Fruit fly (Drosophila melanogaster) whole organism, wandering third instar larva: ENCODE measurements around the gene CG6028.

Source experiments
- CG32264 ChIP-seq: fragments of 200-800 bp; sonication (Bioruptor generic); optimal IDR thresholded peaks from 2 replicates; lab custom pipeline; 2016; ENCODE audit warnings: missing biosample characterization, missing genetic modification characterization
- CG9705 ChIP-seq: fragments of 200-800 bp; sonication (Bioruptor generic); optimal IDR thresholded peaks from 2 replicates; lab custom pipeline; 2018; ENCODE audit warnings: missing biosample characterization, mild to moderate bottlenecking, missing genetic modification characterization
- CrebA ChIP-seq: fragments of 200-800 bp; sonication (Bioruptor generic); optimal IDR thresholded peaks from 2 replicates; lab custom pipeline; 2016; ENCODE audit warnings: missing biosample characterization, mild to moderate bottlenecking, missing genetic modification characterization, borderline replicate concordance
- Dfd ChIP-seq: fragments of >200 bp; optimal IDR thresholded peaks from 2 replicates; lab custom pipeline; 2017; ENCODE audit warnings: missing biosample characterization, missing genetic modification characterization
- Dif ChIP-seq: fragments of 200-275, 200-300 bp; sonication (Bioruptor generic); optimal IDR thresholded peaks from 2 replicates; lab custom pipeline; 2018; ENCODE audit warnings: missing biosample characterization, missing genetic modification characterization; ENCODE audit not compliant: partially characterized antibody
- GATAd ChIP-seq: sonication (Bioruptor generic); optimal IDR thresholded peaks from 2 replicates; lab custom pipeline; 2016; ENCODE audit warnings: missing biosample characterization, missing genetic modification characterization
- HLH106 ChIP-seq: fragments of 200-800 bp; optimal IDR thresholded peaks from 3 replicates; lab custom pipeline; 2019; ENCODE audit warnings: missing biosample characterization, mild to moderate bottlenecking, missing genetic modification characterization, moderate library complexity
- Hnf4 ChIP-seq: fragments of 200-800 bp; sonication (Bioruptor generic); optimal IDR thresholded peaks from 2 replicates; lab custom pipeline; 2016; ENCODE audit warnings: missing biosample characterization, mild to moderate bottlenecking, missing genetic modification characterization
- Hr78 ChIP-seq: fragments of >200 bp; optimal IDR thresholded peaks from 2 replicates; lab custom pipeline; 2017; ENCODE audit warnings: missing biosample characterization, missing genetic modification characterization
- Hr83 ChIP-seq: fragments of 200-300 bp; sonication (Bioruptor generic); optimal IDR thresholded peaks from 2 replicates; lab custom pipeline; 2016; ENCODE audit warnings: missing biosample characterization, mild to moderate bottlenecking, missing genetic modification characterization, moderate library complexity; ENCODE audit not compliant: poor library complexity, severe bottlenecking
- Jra ChIP-seq: sonication (Bioruptor generic); optimal IDR thresholded peaks from 2 replicates; lab custom pipeline; 2016; ENCODE audit warnings: missing biosample characterization, missing genetic modification characterization
- Mio ChIP-seq: sonication (Bioruptor generic); optimal IDR thresholded peaks from 2 replicates; lab custom pipeline; 2016; ENCODE audit warnings: missing biosample characterization, missing genetic modification characterization
- Myc ChIP-seq: fragments of >200 bp; optimal IDR thresholded peaks from 2 replicates; lab custom pipeline; 2017
- N ChIP-seq: fragments of >200 bp; optimal IDR thresholded peaks from 2 replicates; lab custom pipeline; 2018; ENCODE audit warnings: missing biosample characterization, missing external identifiers, missing genetic modification characterization
- OdsH ChIP-seq: fragments of 200-800 bp; sonication (Bioruptor generic); optimal IDR thresholded peaks from 2 replicates; lab custom pipeline; 2016; ENCODE audit warnings: missing biosample characterization, mild to moderate bottlenecking, missing genetic modification characterization
- Rel ChIP-seq, 2 experiments: fragments of 200-800 bp; sonication (Bioruptor generic) in 1 of 2; optimal IDR thresholded peaks; 2 replicates in 1 of 2; 3 replicates in 1 of 2; lab custom pipeline; 2016 to 2019; ENCODE audit warnings: mild to moderate bottlenecking in 2 of 2, missing biosample characterization in 2 of 2, missing genetic modification characterization in 2 of 2, moderate library complexity in 1 of 2
- Sp1 ChIP-seq: fragments of 200-800 bp; sonication (Bioruptor generic); optimal IDR thresholded peaks from 3 replicates; lab custom pipeline; 2019; ENCODE audit warnings: missing biosample characterization, mild to moderate bottlenecking, missing genetic modification characterization, moderate library complexity
- Vsx2 ChIP-seq: fragments of 200-300, 225-300 bp; sonication (Bioruptor generic); optimal IDR thresholded peaks from 2 replicates; lab custom pipeline; 2018; ENCODE audit warnings: missing biosample characterization, missing genetic modification characterization; ENCODE audit not compliant: partially characterized antibody
- br ChIP-seq: fragments of 200-800 bp; sonication (Bioruptor generic); optimal IDR thresholded peaks from 2 replicates; lab custom pipeline; 2016; ENCODE audit warnings: missing biosample characterization, missing genetic modification characterization
- brk ChIP-seq: fragments of 200-800 bp; sonication (Bioruptor generic); optimal IDR thresholded peaks from 2 replicates; lab custom pipeline; 2016; ENCODE audit warnings: missing biosample characterization, mild to moderate bottlenecking, missing genetic modification characterization
- dl ChIP-seq, 2 experiments: fragments of 175-275, 200-275 bp in 1 of 2; fragments of 200-275 bp in 1 of 2; sonication (Bioruptor generic); optimal IDR thresholded peaks; lab custom pipeline; 2018; ENCODE audit warnings: mild to moderate bottlenecking in 2 of 2, missing biosample characterization in 2 of 2, missing genetic modification characterization in 2 of 2, moderate library complexity in 2 of 2; ENCODE audit not compliant: partially characterized antibody in 2 of 2, insufficient read depth in 1 of 2
- dsf ChIP-seq: sonication (Bioruptor generic); optimal IDR thresholded peaks from 2 replicates; lab custom pipeline; 2016; ENCODE audit warnings: missing biosample characterization, missing genetic modification characterization, borderline replicate concordance
- ey ChIP-seq: fragments of 200-800 bp; sonication (Bioruptor generic); optimal IDR thresholded peaks from 2 replicates; lab custom pipeline; 2016; ENCODE audit warnings: missing biosample characterization, missing genetic modification characterization
- foxo ChIP-seq, 2 experiments: fragments of 200-800 bp; sonication (Bioruptor generic); optimal IDR thresholded peaks; 2 replicates in 1 of 2; 3 replicates in 1 of 2; lab custom pipeline; 2016 to 2017; ENCODE audit warnings: missing biosample characterization in 2 of 2, missing genetic modification characterization in 2 of 2
- fru ChIP-seq: fragments of 200-800 bp; sonication (Bioruptor generic); optimal IDR thresholded peaks from 3 replicates; lab custom pipeline; 2016; ENCODE audit warnings: missing biosample characterization, mild to moderate bottlenecking, missing genetic modification characterization
- h ChIP-seq: fragments of 200-800 bp; sonication (Bioruptor generic); optimal IDR thresholded peaks from 3 replicates; lab custom pipeline; 2016; ENCODE audit warnings: missing biosample characterization, mild to moderate bottlenecking, missing genetic modification characterization
- jim ChIP-seq: fragments of 175-275, 200-325 bp; sonication (Bioruptor generic); optimal IDR thresholded peaks from 2 replicates; lab custom pipeline; 2016; ENCODE audit warnings: missing biosample characterization, mild to moderate bottlenecking, missing genetic modification characterization
- lola ChIP-seq: fragments of >200 bp; optimal IDR thresholded peaks from 2 replicates; lab custom pipeline; 2017; ENCODE audit warnings: missing biosample characterization, missing genetic modification characterization
- pan ChIP-seq: fragments of >200 bp; optimal IDR thresholded peaks from 2 replicates; lab custom pipeline; 2017
- psq ChIP-seq: fragments of 200-800 bp; sonication (Bioruptor generic); optimal IDR thresholded peaks from 3 replicates; lab custom pipeline; 2017; ENCODE audit warnings: missing biosample characterization, mild to moderate bottlenecking, missing genetic modification characterization, moderate library complexity
- rgr ChIP-seq: fragments of 200-800 bp; sonication (Bioruptor generic); optimal IDR thresholded peaks from 3 replicates; lab custom pipeline; 2016; ENCODE audit warnings: missing biosample characterization, mild to moderate bottlenecking, missing genetic modification characterization
- sv ChIP-seq: fragments of 200-800 bp; sonication (Bioruptor generic); optimal IDR thresholded peaks from 3 replicates; lab custom pipeline; 2016; ENCODE audit warnings: missing biosample characterization, missing genetic modification characterization
- tai ChIP-seq: sonication (Bioruptor generic); optimal IDR thresholded peaks from 2 replicates; lab custom pipeline; 2016; ENCODE audit warnings: missing biosample characterization, missing genetic modification characterization
- usp ChIP-seq: fragments of >200 bp; optimal IDR thresholded peaks from 2 replicates; lab custom pipeline; 2017; ENCODE audit warnings: missing biosample characterization, missing genetic modification characterization
- woc ChIP-seq: sonication (Bioruptor generic); optimal IDR thresholded peaks from 2 replicates; lab custom pipeline; 2016; ENCODE audit warnings: missing biosample characterization, mild to moderate bottlenecking, missing genetic modification characterization

CG6028 gene

DNA sequence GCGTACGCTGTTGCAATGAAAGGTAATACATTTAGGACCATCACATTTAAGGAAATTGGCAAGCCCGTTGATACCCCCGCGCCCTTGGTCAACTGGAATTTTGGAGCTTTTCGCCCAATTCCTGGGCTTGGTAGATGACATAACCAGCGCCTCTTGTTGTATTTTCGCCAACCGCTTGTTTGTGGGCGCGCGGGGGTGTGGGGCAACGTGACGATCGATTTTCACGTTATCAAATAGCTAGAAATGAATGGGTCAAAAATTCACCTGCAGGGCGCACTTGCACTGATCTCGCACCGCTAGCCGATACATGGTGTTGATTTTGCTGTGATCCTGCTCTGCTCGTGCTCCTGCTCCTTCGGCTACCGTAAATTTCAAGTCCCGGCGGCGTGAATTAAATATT lies 2.7 kb downstream of the CG6028 start:
- no peak for TF ChIP-seq psq
- no peak for TF ChIP-seq Hnf4

DNA sequence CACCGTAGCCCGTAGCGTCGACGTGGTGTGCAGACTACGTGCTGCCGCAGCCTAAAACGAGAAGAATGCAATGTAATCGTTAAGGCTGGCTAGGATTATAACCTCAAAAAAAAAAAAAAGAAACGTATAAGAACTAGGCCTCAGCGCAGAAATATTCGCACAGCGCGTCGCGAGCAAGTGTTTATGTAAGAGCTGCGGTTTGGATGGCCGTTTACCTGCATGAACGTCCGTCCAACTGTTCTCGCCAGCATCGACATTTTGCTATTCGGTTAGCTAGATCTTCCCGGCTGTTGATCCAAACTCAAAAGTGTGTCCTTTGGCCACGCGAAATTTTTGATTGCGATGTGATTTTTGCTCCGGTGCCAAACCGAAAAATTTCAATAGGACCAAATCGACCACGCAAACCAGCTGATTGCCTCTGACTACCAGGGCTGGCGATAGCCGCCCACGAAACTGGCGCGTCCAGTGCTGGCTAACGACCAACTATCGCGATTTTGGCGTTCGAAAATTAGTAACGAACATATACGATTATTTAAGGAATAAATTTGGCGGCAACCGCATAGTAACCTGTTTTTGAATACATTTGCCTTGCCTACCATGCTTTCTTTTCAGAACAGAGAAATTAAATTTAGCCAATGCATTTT lies 6.4 kb downstream of the CG6028 start, which contains the start of gene Idh3b:
Idh3b (minus strand) TSS at position 606 of the 644 bp plus-strand sequence.
- TF ChIP-seq fru (GFP tag; lab: Kevin White, UChicago) (peak; percentile 74), woc (GFP tag; lab: Kevin White, UChicago) (peak; percentile 81), CG9705 (GFP tag; lab: Kevin White, UChicago) (peak; percentile 48), foxo (GFP tag; optimal IDR thresholded peaks at IDR 0.05; lab: Kevin White, UChicago) (peak in 1 of 2 experiments; percentile 78), jim (GFP tag; lab: Kevin White, UChicago) (no peak), Mio (GFP tag; lab: Kevin White, UChicago) (no peak), lola (GFP tag; lab: Kevin White, UChicago) (no peak), Jra (GFP tag; lab: Kevin White, UChicago) (peak; percentile 79), Myc (peak; percentile 30), dl (GFP tag; optimal IDR thresholded peaks at IDR 0.05; lab: Kevin White, UChicago; ENCODE audit: insufficient read depth in 1 of 2, partially characterized antibody in 2 of 2) (no peak), psq (peak; percentile 35), Rel (GFP tag; optimal IDR thresholded peaks at IDR 0.05; lab: Kevin White, UChicago) (no peak), Rel (tag; optimal IDR thresholded peaks at IDR 0.05; lab: Kevin White, UChicago) (peak; percentile 63), h (GFP tag; lab: Kevin White, UChicago) (peak; percentile 72), Hnf4 (no peak), N (GFP tag; lab: Kevin White, UChicago) (no peak), OdsH (GFP tag; lab: Kevin White, UChicago) (peak; percentile 36), Hr83 (GFP tag; lab: Kevin White, UChicago) (peak; percentile 93), br (GFP tag; lab: Kevin White, UChicago) (peak; percentile 55), Dfd (no peak), ey (GFP tag; lab: Kevin White, UChicago) (peak; percentile 59), sv (peak; percentile 70), rgr (peak; percentile 73)
- TF ChIP-seq, all 38 proteins: peak for 15

DNA sequence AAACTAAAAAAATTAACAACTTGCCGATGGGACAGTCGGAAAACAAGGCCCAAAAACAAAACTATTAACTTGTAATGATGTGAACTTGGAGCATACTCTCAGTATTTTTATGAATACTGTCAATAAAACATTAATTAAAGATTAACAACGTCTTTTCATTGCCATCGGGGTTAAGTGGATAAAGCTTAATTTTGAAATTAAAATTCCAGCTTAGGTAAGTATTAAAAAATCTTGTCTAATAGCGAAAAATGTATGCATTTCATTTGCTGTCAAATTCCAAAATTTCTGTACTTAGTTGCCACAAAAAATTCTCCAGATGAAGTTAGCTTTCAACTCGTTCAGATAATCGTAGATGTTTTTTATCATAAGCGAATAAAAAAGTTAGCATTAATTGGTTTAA lies 10.9 kb downstream of the CG6028 start, which contains the start of gene Theg:
Theg (plus strand) TSS at position 301 of the 400 bp plus-strand sequence.
- TF ChIP-seq Hnf4: no peak
- TF ChIP-seq HLH106 (tag; lab: Kevin White, UChicago): no peak
- no peak for TF ChIP-seq ey (GFP tag; lab: Kevin White, UChicago)
- no peak for TF ChIP-seq rgr
- TF ChIP-seq usp (GFP tag; lab: Kevin White, UChicago): no peak
- TF ChIP-seq CG32264 (GFP tag; lab: Kevin White, UChicago): no peak
- no peak for TF ChIP-seq Dif (GFP tag; lab: Kevin White, UChicago)
- no peak for TF ChIP-seq brk
- no peak for TF ChIP-seq CrebA
- TF ChIP-seq tai (GFP tag; lab: Kevin White, UChicago): no peak
- no peak for TF ChIP-seq Dfd
- TF ChIP-seq Sp1 (GFP tag; lab: Kevin White, UChicago): no peak
- TF ChIP-seq Vsx2 (GFP tag; lab: Kevin White, UChicago): no peak
- no peak for TF ChIP-seq Mio (GFP tag; lab: Kevin White, UChicago)
- TF ChIP-seq sv: no peak
- no peak for TF ChIP-seq GATAd
- no peak for TF ChIP-seq pan (lab: Kevin White, UChicago)
- no peak for TF ChIP-seq dsf (GFP tag; lab: Kevin White, UChicago)

DNA sequence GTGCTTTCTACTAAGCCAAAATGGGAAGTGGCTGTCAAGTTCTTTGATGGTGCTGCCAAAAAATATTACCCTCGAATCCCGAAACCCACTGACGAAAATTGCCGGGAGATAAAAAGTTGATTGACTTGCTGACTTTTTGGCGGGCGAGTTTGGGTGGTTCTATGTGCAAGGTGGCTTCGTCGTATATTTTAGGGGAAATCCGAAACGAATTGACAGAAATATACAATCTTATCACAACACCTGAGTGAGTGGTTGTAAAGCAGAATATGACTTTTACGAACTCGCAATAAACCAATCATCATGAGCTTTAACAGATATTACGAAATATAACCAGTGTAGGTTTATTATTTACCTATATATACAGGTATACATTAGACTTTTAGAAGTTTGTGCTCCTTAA lies 21.8 kb downstream of the CG6028 start:
- no peak for TF ChIP-seq CG32264 (GFP tag; lab: Kevin White, UChicago)
- no peak for TF ChIP-seq psq
- TF ChIP-seq CG9705 (GFP tag; lab: Kevin White, UChicago): no peak
- TF ChIP-seq Myc: no peak
- no peak for TF ChIP-seq Sp1 (GFP tag; lab: Kevin White, UChicago)
- no peak for TF ChIP-seq Vsx2 (GFP tag; lab: Kevin White, UChicago)
- no peak for TF ChIP-seq Hr78
- no peak for TF ChIP-seq Rel (GFP tag; optimal IDR thresholded peaks at IDR 0.05; lab: Kevin White, UChicago)
- peak; percentile 84 for TF ChIP-seq Rel (tag; optimal IDR thresholded peaks at IDR 0.05; lab: Kevin White, UChicago)
- no peak for TF ChIP-seq lola (GFP tag; lab: Kevin White, UChicago)
